Worm (Caenorhabditis elegans): ENCODE data around the gene scl-17.

DNA sequence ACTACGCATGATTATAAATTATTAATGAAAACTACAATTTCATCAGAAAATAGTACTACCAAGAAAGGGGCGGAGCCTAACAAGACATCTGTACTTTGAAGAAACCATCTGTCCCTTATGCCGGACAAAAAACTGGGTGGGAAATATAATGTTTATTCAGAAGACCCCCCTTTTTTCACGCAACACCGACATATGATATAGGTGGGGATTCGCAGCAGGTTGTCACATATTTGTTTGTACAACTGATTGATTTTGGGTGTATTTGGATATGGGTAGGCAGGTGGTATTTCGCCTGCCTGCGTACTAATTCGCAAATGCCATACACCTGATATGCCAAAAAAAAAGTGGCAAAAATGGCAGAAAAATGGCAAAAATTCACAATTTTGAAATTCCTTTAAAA, 21.4 kb upstream of the scl-17 start, which contains the start of gene Y51H7C.10:
- no peak for TF ChIP-seq snpc-4 (tag; optimal IDR thresholded peaks at IDR 0.05)
- TF ChIP-seq lsy-2 (tag; optimal IDR thresholded peaks at IDR 0.05), result no peak
- no peak for TF ChIP-seq C04F5.9 (tag; optimal IDR thresholded peaks at IDR 0.05)
- TF ChIP-seq mab-9 (GFP tag; IDR thresholded peaks at IDR 0.05), result no peak
- no peak for TF ChIP-seq nhr-237 (tag; optimal IDR thresholded peaks at IDR 0.05)
- TF ChIP-seq unc-130 (tag; optimal IDR thresholded peaks at IDR 0.05), result no peak
- TF ChIP-seq lin-39 (tag; optimal IDR thresholded peaks at IDR 0.05), result no peak
- no peak for TF ChIP-seq mep-1 (tag; optimal IDR thresholded peaks at IDR 0.05)
